Worm (Caenorhabditis elegans) whole organism, young adult: ENCODE measurements around the gene F13D12.10.
A peak's percentile ranks its signal among the peaks of the same experiment; 100 is the strongest.

ENCODE experiments used
- B0261.1 ChIP-seq: sonication (generic microtip); optimal IDR thresholded peaks from 2 replicates; lab custom pipeline; 2016; ENCODE audit warnings: mild to moderate bottlenecking, missing genetic modification characterization, moderate library complexity, missing compliant biosample characterization
- C06A6.2 ChIP-seq: fragments of 200-800 bp; sonication (Bioruptor generic); conservative IDR thresholded peaks from 2 replicates; pipeline ENCODE4 v1.3.6; 2022; ENCODE audit warnings: missing genetic modification characterization, missing compliant biosample characterization
- D2030.7 ChIP-seq: fragments of 200-800 bp; sonication (Bioruptor generic); IDR thresholded peaks from 2 replicates; pipeline ENCODE4 v1.3.6; 2022; ENCODE audit warnings: missing genetic modification reagents, missing genetic modification characterization, missing compliant biosample characterization
- F33H1.4 ChIP-seq: fragments of 200-800 bp; sonication (Bioruptor generic); IDR thresholded peaks from 2 replicates; pipeline ENCODE4 v1.3.6; 2022; ENCODE audit warnings: missing genetic modification reagents, missing genetic modification characterization, missing compliant biosample characterization
- F55B11.4 ChIP-seq: sonication (generic microtip); optimal IDR thresholded peaks from 2 replicates; lab custom pipeline; 2016; ENCODE audit warnings: missing compliant biosample characterization, missing genetic modification characterization, borderline replicate concordance; ENCODE audit not compliant: insufficient read depth
- K11D2.4 ChIP-seq: fragments of 200-800 bp; sonication (Bioruptor generic); IDR thresholded peaks from 2 replicates; pipeline ENCODE4 v1.3.6; 2022; ENCODE audit warnings: missing genetic modification reagents, missing genetic modification characterization, missing compliant biosample characterization
- Y53F4B.3 ChIP-seq: fragments of 200-800 bp; sonication (Bioruptor generic); IDR thresholded peaks from 2 replicates; pipeline ENCODE4 v1.3.6; 2022; ENCODE audit warnings: missing genetic modification reagents, missing genetic modification characterization, missing compliant biosample characterization
- Y67H2A.10 ChIP-seq: fragments of 200-800 bp; sonication (Bioruptor generic); conservative IDR thresholded peaks from 2 replicates; pipeline ENCODE4 v1.3.6; 2022; ENCODE audit warnings: missing genetic modification reagents, missing genetic modification characterization, missing compliant biosample characterization
- Y95B8A.8 ChIP-seq: fragments of 200-800 bp; sonication (Bioruptor generic); IDR thresholded peaks from 2 replicates; pipeline ENCODE4 v1.3.6; 2022; ENCODE audit warnings: missing genetic modification reagents, missing genetic modification characterization, missing compliant biosample characterization
- ama-1 ChIP-seq, 3 experiments: fragments of 150-350 bp in 1 of 3; sonication (generic microtip) in 2 of 3; optimal IDR thresholded peaks; 2 replicates each; lab custom pipeline; 2014 to 2018; ENCODE audit warnings: missing biosample characterization in 2 of 3, missing genetic modification characterization in 2 of 3, missing genetic modification reagents in 2 of 3
- aptf-2 ChIP-seq: fragments of 200-800 bp; sonication (Bioruptor generic); conservative IDR thresholded peaks from 2 replicates; pipeline ENCODE4 v1.3.6; 2022; ENCODE audit warnings: missing genetic modification reagents, missing genetic modification characterization, missing compliant biosample characterization
- aptf-3 ChIP-seq: fragments of 200-800 bp; sonication (Bioruptor generic); IDR thresholded peaks from 2 replicates; pipeline ENCODE4 v1.3.6; 2022; ENCODE audit warnings: missing genetic modification characterization, missing compliant biosample characterization
- attf-6 ChIP-seq: fragments of 200-800 bp; sonication (Bioruptor generic); IDR thresholded peaks from 2 replicates; pipeline ENCODE4 v1.3.6; 2022; ENCODE audit warnings: missing genetic modification reagents, missing genetic modification characterization, missing compliant biosample characterization
- bed-2 ChIP-seq: fragments of 200-800 bp; sonication (Bioruptor generic); IDR thresholded peaks from 2 replicates; pipeline ENCODE4 v1.3.6; 2022; ENCODE audit warnings: missing genetic modification reagents, missing genetic modification characterization, missing compliant biosample characterization
- cebp-1 ChIP-seq, 2 experiments: fragments of 200-800 bp in 1 of 2; sonication (Bioruptor generic) in 1 of 2; sonication (generic microtip) in 1 of 2; IDR thresholded peaks in 1 of 2; optimal IDR thresholded peaks in 1 of 2; 2 replicates each; pipeline versions ENCODE4 v1.3.6 to Lab custom; 2017 to 2022; ENCODE audit warnings: missing compliant biosample characterization in 2 of 2, missing genetic modification characterization in 2 of 2, mild to moderate bottlenecking in 1 of 2, missing genetic modification reagents in 1 of 2, moderate library complexity in 1 of 2
- ceh-79 ChIP-seq: sonication (generic microtip); optimal IDR thresholded peaks from 2 replicates; lab custom pipeline; 2017; ENCODE audit warnings: mild to moderate bottlenecking, missing genetic modification characterization, missing compliant biosample characterization
- ceh-91 ChIP-seq: fragments of 200-800 bp; sonication (Bioruptor generic); IDR thresholded peaks from 2 replicates; pipeline ENCODE4 v1.3.6; 2022; ENCODE audit warnings: missing genetic modification reagents, missing genetic modification characterization, missing compliant biosample characterization
- die-1 ChIP-seq: sonication (generic microtip); optimal IDR thresholded peaks from 2 replicates; lab custom pipeline; 2016; ENCODE audit warnings: missing genotype, mild to moderate bottlenecking, missing genetic modification characterization, missing compliant biosample characterization
- dpff-1 ChIP-seq: sonication (generic microtip); optimal IDR thresholded peaks from 2 replicates; lab custom pipeline; 2017; ENCODE audit warnings: mild to moderate bottlenecking, missing genetic modification characterization, missing compliant biosample characterization
- dpl-1 ChIP-seq: fragments of 150-350 bp; optimal IDR thresholded peaks from 2 replicates; lab custom pipeline; 2014; ENCODE audit warnings: missing biosample characterization, missing genetic modification reagents, missing genetic modification characterization
- efl-1 ChIP-seq: fragments of 150-350 bp; optimal IDR thresholded peaks from 2 replicates; lab custom pipeline; 2014; ENCODE audit warnings: missing biosample characterization, missing genetic modification reagents, missing genetic modification characterization
- egl-18 ChIP-seq: fragments of 200-800 bp; sonication (Bioruptor generic); IDR thresholded peaks from 2 replicates; pipeline ENCODE4 v1.3.6; 2022; ENCODE audit warnings: missing genetic modification reagents, missing genetic modification characterization, missing compliant biosample characterization
- ekl-4 ChIP-seq: fragments of 200-800 bp; sonication (Bioruptor generic); IDR thresholded peaks from 2 replicates; pipeline ENCODE4 v1.3.6; 2022; ENCODE audit warnings: missing genetic modification reagents, missing genetic modification characterization, missing compliant biosample characterization
- hlh-26 ChIP-seq: fragments of 200-800 bp; sonication (Bioruptor generic); conservative IDR thresholded peaks from 2 replicates; pipeline ENCODE4 v1.3.6; 2022; ENCODE audit warnings: missing genetic modification reagents, missing genetic modification characterization, missing compliant biosample characterization
- hmg-1.2 ChIP-seq: fragments of 200-800 bp; sonication (Bioruptor generic); IDR thresholded peaks from 2 replicates; pipeline ENCODE4 v1.3.6; 2022; ENCODE audit warnings: missing genetic modification reagents, missing genetic modification characterization, missing compliant biosample characterization
- hmg-20 ChIP-seq: fragments of 200-800 bp; sonication (Bioruptor generic); IDR thresholded peaks from 2 replicates; pipeline ENCODE4 v1.3.6; 2022; ENCODE audit warnings: missing genetic modification reagents, missing genetic modification characterization, missing compliant biosample characterization
- hsf-1 ChIP-seq: fragments of 200-800 bp; sonication (Bioruptor generic); IDR thresholded peaks from 2 replicates; pipeline ENCODE4 v1.3.6; 2022; ENCODE audit warnings: missing genetic modification reagents, missing genetic modification characterization, missing compliant biosample characterization
- let-607 ChIP-seq, 2 experiments: fragments of 200-800 bp in 1 of 2; sonication (Bioruptor generic) in 1 of 2; sonication (generic microtip) in 1 of 2; optimal IDR thresholded peaks; 2 replicates each; lab custom pipeline; 2016 to 2018; ENCODE audit warnings: mild to moderate bottlenecking in 2 of 2, missing compliant biosample characterization in 2 of 2, missing genetic modification characterization in 2 of 2, moderate library complexity in 2 of 2, missing genotype in 1 of 2
- lsl-1 ChIP-seq: fragments of 200-800 bp; sonication (Bioruptor generic); optimal IDR thresholded peaks from 2 replicates; lab custom pipeline; 2018; ENCODE audit warnings: mild to moderate bottlenecking, missing genetic modification characterization, moderate library complexity, missing compliant biosample characterization
- lsy-27 ChIP-seq: sonication (generic microtip); optimal IDR thresholded peaks from 2 replicates; lab custom pipeline; 2017; ENCODE audit warnings: missing genetic modification characterization, mild to moderate bottlenecking, missing compliant biosample characterization, antibody characterized with exemption, missing genotype, borderline replicate concordance; ENCODE audit not compliant: insufficient read depth
- madf-6 ChIP-seq: fragments of 200-800 bp; sonication (Bioruptor generic); IDR thresholded peaks from 2 replicates; pipeline ENCODE4 v1.3.6; 2022; ENCODE audit warnings: missing genetic modification reagents, missing genetic modification characterization, missing compliant biosample characterization
- madf-8 ChIP-seq: fragments of 200-800 bp; sonication (Bioruptor generic); conservative IDR thresholded peaks from 2 replicates; pipeline ENCODE4 v1.3.6; 2022; ENCODE audit warnings: missing genetic modification reagents, missing genetic modification characterization, missing compliant biosample characterization
- nhr-179 ChIP-seq: sonication (generic microtip); optimal IDR thresholded peaks from 2 replicates; lab custom pipeline; 2016; ENCODE audit warnings: mild to moderate bottlenecking, missing genetic modification characterization, missing compliant biosample characterization
- nhr-27 ChIP-seq: fragments of 200-800 bp; sonication (Bioruptor generic); optimal IDR thresholded peaks from 2 replicates; lab custom pipeline; 2018; ENCODE audit warnings: mild to moderate bottlenecking, missing genetic modification characterization, moderate library complexity, missing compliant biosample characterization
- nhr-90 ChIP-seq: sonication (generic microtip); optimal IDR thresholded peaks from 2 replicates; lab custom pipeline; 2016; ENCODE audit warnings: missing genotype, mild to moderate bottlenecking, missing genetic modification characterization, missing compliant biosample characterization
- rec-8 ChIP-seq, 2 experiments: sonication (generic microtip); optimal IDR thresholded peaks; 2 replicates each; lab custom pipeline; 2016; ENCODE audit warnings: mild to moderate bottlenecking in 2 of 2, missing genetic modification characterization in 2 of 2, missing genetic modification reagents in 2 of 2, missing genotype in 2 of 2, missing biosample characterization in 1 of 2, missing compliant biosample characterization in 1 of 2, moderate library complexity in 1 of 2
- sdz-38 ChIP-seq: sonication (generic microtip); optimal IDR thresholded peaks from 2 replicates; lab custom pipeline; 2016; ENCODE audit warnings: missing genotype, missing genetic modification characterization, missing compliant biosample characterization
- sea-2 ChIP-seq: fragments of 200-800 bp; sonication (Bioruptor generic); IDR thresholded peaks from 2 replicates; pipeline ENCODE4 v1.3.6; 2022; ENCODE audit warnings: missing genetic modification characterization, missing compliant biosample characterization
- snpc-1.1 ChIP-seq: sonication (generic microtip); optimal IDR thresholded peaks from 2 replicates; lab custom pipeline; 2017; ENCODE audit warnings: missing genetic modification characterization, mild to moderate bottlenecking, missing compliant biosample characterization, antibody characterized with exemption, moderate library complexity, missing genotype, missing genetic modification reagents; ENCODE audit not compliant: insufficient read depth
- xnd-1 ChIP-seq: sonication (generic microtip); optimal IDR thresholded peaks from 2 replicates; lab custom pipeline; 2016; ENCODE audit warnings: missing genotype, missing genetic modification reagents, missing genetic modification characterization, missing compliant biosample characterization
- zfh-2 ChIP-seq: fragments of 200-800 bp; sonication (Bioruptor generic); conservative IDR thresholded peaks from 2 replicates; pipeline ENCODE4 v1.3.6; 2022; ENCODE audit warnings: missing genetic modification reagents, missing genetic modification characterization, missing compliant biosample characterization
- ztf-22 ChIP-seq: fragments of 200-800 bp; sonication (Bioruptor generic); optimal IDR thresholded peaks from 2 replicates; lab custom pipeline; 2018; ENCODE audit warnings: mild to moderate bottlenecking, missing genetic modification characterization, moderate library complexity, missing compliant biosample characterization
- ztf-3 ChIP-seq: fragments of 200-800 bp; sonication (Bioruptor generic); optimal IDR thresholded peaks from 2 replicates; lab custom pipeline; 2018; ENCODE audit warnings: mild to moderate bottlenecking, missing genetic modification characterization, missing compliant biosample characterization

The F13D12.10 gene

ce11 chrII:11700200-11700599 is 13.4 kb upstream of the F13D12.10 start, which contains the start of gene inos-1:
Gene inos-1 (minus strand): TSS chrII:11700300.
- TF ChIP-seq Y53F4B.3 (no peak), Y67H2A.10 (GFP tag; lab: Robert Waterston, UW) (no peak), bed-2 (GFP tag; lab: Robert Waterston, UW) (no peak), egl-18 (GFP tag; lab: Robert Waterston, UW) (no peak), aptf-3 (GFP tag; lab: Robert Waterston, UW) (0 out of 2 replicates have a peak, but pooled peaks have one; percentile 28), zfh-2 (GFP tag; lab: Robert Waterston, UW) (0 out of 2 replicates have a peak, but pooled peaks have one; percentile 33)

- TF ChIP-seq dpl-1 (GFP tag; lab: Kevin White, UChicago) (no peak), ztf-22 (GFP tag; lab: Kevin White, UChicago) (no peak), ekl-4 (no peak), B0261.1 (tag; lab: Kevin White, UChicago) (no peak), let-607 (tag; optimal IDR thresholded peaks at IDR 0.05; lab: Kevin White, UChicago) (no peak), madf-8 (0 out of 2 replicates have a peak, but pooled peaks have one; percentile 17), K11D2.4 (GFP tag; lab: Robert Waterston, UW) (no peak), C06A6.2 (GFP tag; lab: Robert Waterston, UW) (no peak), aptf-2 (no peak), madf-6 (GFP tag; lab: Robert Waterston, UW) (peak; percentile 77), F33H1.4 (GFP tag; lab: Robert Waterston, UW) (peak; percentile 44), sea-2 (GFP tag; lab: Robert Waterston, UW) (no peak), lsy-27 (tag; lab: Kevin White, UChicago) (no peak), efl-1 (GFP tag; lab: Kevin White, UChicago) (peak; percentile 59), lsl-1 (no peak), hmg-20 (no peak), dpff-1 (tag; lab: Kevin White, UChicago) (no peak), rec-8 (tag; optimal IDR thresholded peaks at IDR 0.05; lab: Kevin White, UChicago) (no peak), xnd-1 (tag; lab: Kevin White, UChicago) (peak; percentile 31), egl-18 (GFP tag; lab: Robert Waterston, UW) (no peak), ceh-79 (tag; lab: Kevin White, UChicago) (no peak), hsf-1 (GFP tag; lab: Robert Waterston, UW) (peak; percentile 81; the same call in 1 of the 2 replicates), die-1 (tag; lab: Kevin White, UChicago) (no peak), Y95B8A.8 (GFP tag; lab: Robert Waterston, UW) (no peak), ama-1 (optimal IDR thresholded peaks at IDR 0.05; lab: Kevin White, UChicago) (no peak), ama-1 (GFP tag; optimal IDR thresholded peaks at IDR 0.05; lab: Kevin White, UChicago) (no peak), nhr-90 (tag; lab: Kevin White, UChicago) (no peak), ceh-91 (GFP tag; lab: Robert Waterston, UW) (peak; percentile 16; the same call in 1 of the 2 replicates), snpc-1.1 (tag; lab: Kevin White, UChicago) (no peak), F55B11.4 (tag; lab: Kevin White, UChicago) (no peak), nhr-179 (tag; lab: Kevin White, UChicago) (no peak), hmg-1.2 (GFP tag; lab: Robert Waterston, UW) (no peak), attf-6 (no peak), hlh-26 (GFP tag; lab: Robert Waterston, UW) (no peak), cebp-1 (GFP tag; IDR thresholded peaks at IDR 0.05; lab: Robert Waterston, UW) (no peak), cebp-1 (tag; optimal IDR thresholded peaks at IDR 0.05; lab: Kevin White, UChicago) (no peak), nhr-27 (tag; lab: Kevin White, UChicago) (no peak), ztf-3 (GFP tag; lab: Kevin White, UChicago) (no peak), sdz-38 (tag; lab: Kevin White, UChicago) (no peak), D2030.7 (GFP tag; lab: Robert Waterston, UW) (no peak)
Observed at ce11 chrII:11700635-11701034, 13.0 kb upstream of the F13D12.10 start.
